Worm (Caenorhabditis elegans): ENCODE data around the gene igdb-2.
"Not testable (repeated sequence)": the region's sequence is repeated elsewhere in the genome, so short reads cannot be mapped to it uniquely, and the experiment has no call there.

igdb-2 gene

ce11 chrIV:12505397-12505796 lies 36.9 kb downstream of the igdb-2 start, which contains the start of gene sru-17:
Gene sru-17, plus strand, starts transcription at chrIV:12505697.
- not testable (repeated sequence) for TF ChIP-seq mdl-1 (tag; optimal IDR thresholded peaks at IDR 0.05); gei-8 (GFP tag; optimal IDR thresholded peaks at IDR 0.05); snpc-1.2 (GFP tag; IDR thresholded peaks at IDR 0.05)

ce11 chrIV:12520150-12520549 lies 51.7 kb downstream of the igdb-2 start, which contains the start of gene tsp-4:
Gene tsp-4, minus strand, starts transcription at chrIV:12520250.
- TF ChIP-seq unc-62 (GFP tag; optimal IDR thresholded peaks at IDR 0.05 in 1 of 2): peak in 1 of 2 experiments; percentile 16
- no peak for TF ChIP-seq unc-62 (tag; optimal IDR thresholded peaks at IDR 0.05)
- TF ChIP-seq set-16 (GFP tag; IDR thresholded peaks at IDR 0.05): no peak
- no peak for TF ChIP-seq gei-8 (GFP tag; optimal IDR thresholded peaks at IDR 0.05)

ce11 chrIV:12522521-12522920 lies 54.1 kb downstream of the igdb-2 start, which contains the start of gene sru-13:
Gene sru-13, minus strand, starts transcription at chrIV:12522621.
- peak; percentile 75 for TF ChIP-seq aha-1 (tag)
- no peak for TF ChIP-seq hlh-11 (tag; optimal IDR thresholded peaks at IDR 0.05)
